Fruit fly (Drosophila melanogaster) whole organism, embryonic: ENCODE results near the gene CG44836.

ENCODE experiments used
- Atf-2 ChIP-seq: fragments of 200-800 bp; sonication (Bioruptor generic); optimal IDR thresholded peaks from 2 replicates; lab custom pipeline; 2016; ENCODE audit warnings: missing biosample characterization, missing genetic modification characterization
- Atf6 ChIP-seq: fragments of 200-800 bp; sonication (Bioruptor generic); IDR thresholded peaks from 2 replicates; pipeline ENCODE4 v1.3.6; 2022; ENCODE audit warnings: missing biosample characterization, missing genetic modification characterization
- B-H2 ChIP-seq: fragments of 200-800 bp; sonication (Bioruptor generic); optimal IDR thresholded peaks from 2 replicates; lab custom pipeline; 2018; ENCODE audit warnings: missing biosample characterization, mild to moderate bottlenecking, missing genetic modification characterization
- CG10543 ChIP-seq: fragments of 200-800 bp; sonication (Bioruptor generic); optimal IDR thresholded peaks from 3 replicates; lab custom pipeline; 2017; ENCODE audit warnings: missing biosample characterization, mild to moderate bottlenecking, missing genetic modification characterization, moderate library complexity
- CG10959 ChIP-seq: fragments of 200-800 bp; sonication (Bioruptor generic); IDR thresholded peaks from 2 replicates; pipeline ENCODE4 v1.3.6; 2022; ENCODE audit warnings: missing biosample characterization, missing genetic modification characterization
- CG11085 ChIP-seq: fragments of 200-800 bp; sonication (Bioruptor generic); IDR thresholded peaks from 2 replicates; pipeline ENCODE4 v1.3.6; 2022; ENCODE audit warnings: missing biosample characterization, missing genetic modification characterization
- CG12391 ChIP-seq: fragments of 200-800 bp; sonication (Bioruptor generic); optimal IDR thresholded peaks from 3 replicates; lab custom pipeline; 2018; ENCODE audit warnings: missing biosample characterization, mild to moderate bottlenecking, missing genetic modification characterization, moderate library complexity
- CG13624 ChIP-seq: fragments of 200-800 bp; sonication (Bioruptor generic); optimal IDR thresholded peaks from 2 replicates; lab custom pipeline; 2016; ENCODE audit warnings: missing biosample characterization, missing genetic modification characterization
- CG14965 ChIP-seq: fragments of 200-800 bp; sonication (Bioruptor generic); optimal IDR thresholded peaks from 2 replicates; lab custom pipeline; 2016; ENCODE audit warnings: missing biosample characterization, missing genetic modification characterization, borderline replicate concordance
- CG15073 ChIP-seq: fragments of 200-800 bp; sonication (Bioruptor generic); optimal IDR thresholded peaks from 2 replicates; lab custom pipeline; 2016; ENCODE audit warnings: missing biosample characterization, missing genetic modification characterization
- CG15479 ChIP-seq: fragments of 200-800 bp; sonication (Bioruptor generic); optimal IDR thresholded peaks from 3 replicates; lab custom pipeline; 2019; ENCODE audit warnings: missing biosample characterization, mild to moderate bottlenecking, missing genetic modification characterization, moderate library complexity
- CG17912 ChIP-seq: fragments of 200-800 bp; sonication (Bioruptor generic); optimal IDR thresholded peaks from 2 replicates; lab custom pipeline; 2018; ENCODE audit warnings: missing biosample characterization, mild to moderate bottlenecking, missing genetic modification characterization
- CG18262 ChIP-seq: fragments of 200-800 bp; optimal IDR thresholded peaks from 3 replicates; lab custom pipeline; 2019; ENCODE audit warnings: missing biosample characterization, mild to moderate bottlenecking, missing genetic modification characterization, moderate library complexity
- CG34376 ChIP-seq: fragments of 200-800 bp; sonication (Bioruptor generic); optimal IDR thresholded peaks from 2 replicates; lab custom pipeline; 2018; ENCODE audit warnings: missing biosample characterization, mild to moderate bottlenecking, missing genetic modification characterization
- CG4360 ChIP-seq: fragments of 200-800 bp; sonication (Bioruptor generic); IDR thresholded peaks from 2 replicates; pipeline ENCODE4 v1.3.6; 2022; ENCODE audit warnings: missing biosample characterization, missing genetic modification characterization
- CG4820 ChIP-seq: fragments of 200-800 bp; sonication (Bioruptor generic); optimal IDR thresholded peaks from 3 replicates; lab custom pipeline; 2016; ENCODE audit warnings: missing biosample characterization, missing genetic modification characterization
- CG6254 ChIP-seq: fragments of 200-800 bp; sonication (Bioruptor generic); optimal IDR thresholded peaks from 3 replicates; lab custom pipeline; 2017; ENCODE audit warnings: mild to moderate bottlenecking, missing biosample characterization, missing genetic modification reagents, missing genetic modification characterization
- CG7556 ChIP-seq: fragments of 200-800 bp; sonication (Bioruptor generic); optimal IDR thresholded peaks from 2 replicates; lab custom pipeline; 2017; ENCODE audit warnings: missing biosample characterization, mild to moderate bottlenecking, missing genetic modification characterization
- CG7839 ChIP-seq: fragments of 200-800 bp; sonication (Bioruptor generic); optimal IDR thresholded peaks from 3 replicates; lab custom pipeline; 2018; ENCODE audit warnings: missing biosample characterization, mild to moderate bottlenecking, missing genetic modification characterization, moderate library complexity
- CG8281 ChIP-seq: fragments of 200-800 bp; sonication (Bioruptor generic); optimal IDR thresholded peaks from 2 replicates; lab custom pipeline; 2018; ENCODE audit warnings: missing biosample characterization, mild to moderate bottlenecking, missing genetic modification characterization, moderate library complexity
- CHES-1-like ChIP-seq: fragments of 200-800 bp; sonication (Bioruptor generic); optimal IDR thresholded peaks from 2 replicates; lab custom pipeline; 2016; ENCODE audit warnings: missing biosample characterization, missing genetic modification characterization
- CrebB ChIP-seq: fragments of 200-800 bp; sonication (Bioruptor generic); optimal IDR thresholded peaks from 3 replicates; lab custom pipeline; 2018; ENCODE audit warnings: missing biosample characterization, mild to moderate bottlenecking, missing genetic modification characterization
- Deaf1 ChIP-seq: fragments of 200-800 bp; optimal IDR thresholded peaks from 3 replicates; lab custom pipeline; 2019; ENCODE audit warnings: missing biosample characterization, mild to moderate bottlenecking, missing genetic modification characterization, moderate library complexity
- HLH3B ChIP-seq: fragments of 200-800 bp; sonication (Bioruptor generic); IDR thresholded peaks from 2 replicates; pipeline ENCODE4 v1.3.6; 2022; ENCODE audit warnings: missing biosample characterization, missing genetic modification characterization
- Hr78 ChIP-seq, 2 experiments: fragments of 200-800 bp in 1 of 2; fragments of >200 bp in 1 of 2; sonication (Bioruptor generic) in 1 of 2; optimal IDR thresholded peaks; 2 replicates each; lab custom pipeline; 2017 to 2019; ENCODE audit warnings: missing biosample characterization in 2 of 2, missing genetic modification characterization in 2 of 2, mild to moderate bottlenecking in 1 of 2, moderate library complexity in 1 of 2
- MESR4 ChIP-seq: fragments of 200-800 bp; sonication (Bioruptor generic); optimal IDR thresholded peaks from 2 replicates; lab custom pipeline; 2018; ENCODE audit warnings: missing biosample characterization, mild to moderate bottlenecking, missing genetic modification characterization, moderate library complexity
- Neu2 ChIP-seq: fragments of 200-800 bp; sonication (Bioruptor generic); optimal IDR thresholded peaks from 3 replicates; lab custom pipeline; 2016; ENCODE audit warnings: missing biosample characterization, missing genetic modification characterization, borderline replicate concordance
- Scr ChIP-seq: fragments of 200-800 bp; sonication (Bioruptor generic); IDR thresholded peaks from 2 replicates; pipeline ENCODE4 v1.3.6; 2022; ENCODE audit warnings: missing biosample characterization, missing genetic modification characterization; ENCODE audit not compliant: partially characterized antibody
- Sin3A ChIP-seq: fragments of >200 bp; optimal IDR thresholded peaks from 2 replicates; lab custom pipeline; 2018
- Trl ChIP-seq, 3 experiments: fragments of >200 bp in 2 of 3; fragments of 200-800 bp in 1 of 3; sonication (Bioruptor generic) in 1 of 3; optimal IDR thresholded peaks; 2 replicates in 1 of 3; 3 replicates in 2 of 3; lab custom pipeline; 2016 to 2017; ENCODE audit warnings: missing biosample characterization in 1 of 3, missing genetic modification characterization in 1 of 3
- YL-1 ChIP-seq: fragments of 200-800 bp; sonication (Bioruptor generic); optimal IDR thresholded peaks from 3 replicates; lab custom pipeline; 2017; ENCODE audit warnings: missing biosample characterization, mild to moderate bottlenecking, missing genetic modification characterization
- bowl ChIP-seq: fragments of 200-800 bp; sonication (Bioruptor generic); IDR thresholded peaks from 2 replicates; pipeline ENCODE4 v1.3.6; 2022; ENCODE audit warnings: missing biosample characterization, missing genetic modification characterization
- bsh ChIP-seq, 2 experiments: fragments of 200-800 bp; sonication (Bioruptor generic); optimal IDR thresholded peaks; 2 replicates each; lab custom pipeline; 2017 to 2018; ENCODE audit warnings: mild to moderate bottlenecking in 2 of 2, missing biosample characterization in 2 of 2, missing genetic modification characterization in 2 of 2, moderate library complexity in 1 of 2
- cg ChIP-seq: fragments of 200-800 bp; sonication (Bioruptor generic); optimal IDR thresholded peaks from 3 replicates; lab custom pipeline; 2019; ENCODE audit warnings: missing biosample characterization, mild to moderate bottlenecking, missing genetic modification characterization, moderate library complexity
- exex ChIP-seq: fragments of 200-800 bp; sonication (Bioruptor generic); optimal IDR thresholded peaks from 4 replicates; lab custom pipeline; 2018; ENCODE audit warnings: missing biosample characterization, mild to moderate bottlenecking, missing genetic modification characterization, moderate library complexity
- grn ChIP-seq: fragments of 200-800 bp; sonication (Bioruptor generic); optimal IDR thresholded peaks from 3 replicates; lab custom pipeline; 2017; ENCODE audit warnings: missing biosample characterization, missing genetic modification characterization
- ham ChIP-seq: fragments of 200-800 bp; sonication (Bioruptor generic); IDR thresholded peaks from 2 replicates; pipeline ENCODE4 v1.3.6; 2022; ENCODE audit warnings: missing biosample characterization, missing genetic modification characterization
- lbe ChIP-seq: fragments of 200-800 bp; sonication (Bioruptor generic); optimal IDR thresholded peaks from 2 replicates; lab custom pipeline; 2016; ENCODE audit warnings: missing biosample characterization, mild to moderate bottlenecking, missing genetic modification characterization
- mirr ChIP-seq: fragments of 200-800 bp; sonication (Bioruptor generic); optimal IDR thresholded peaks from 3 replicates; lab custom pipeline; 2018; ENCODE audit warnings: missing biosample characterization, mild to moderate bottlenecking, missing genetic modification characterization
- nau ChIP-seq: fragments of 200-800 bp; sonication (Bioruptor generic); optimal IDR thresholded peaks from 3 replicates; lab custom pipeline; 2017; ENCODE audit warnings: missing biosample characterization, mild to moderate bottlenecking, missing genetic modification characterization, missing genetic modification reagents
- nerfin-1 ChIP-seq: fragments of 200-800 bp; sonication (Bioruptor generic); optimal IDR thresholded peaks from 3 replicates; lab custom pipeline; 2019; ENCODE audit warnings: missing biosample characterization, mild to moderate bottlenecking, missing genetic modification characterization, moderate library complexity
- nom ChIP-seq: fragments of 200-800 bp; sonication (Bioruptor generic); optimal IDR thresholded peaks from 2 replicates; lab custom pipeline; 2017; ENCODE audit warnings: missing biosample characterization, missing genetic modification characterization, mild to moderate bottlenecking, moderate library complexity, missing genetic modification reagents
- org-1 ChIP-seq: fragments of 200-800 bp; sonication (Bioruptor generic); optimal IDR thresholded peaks from 2 replicates; lab custom pipeline; 2017; ENCODE audit warnings: missing biosample characterization, missing genetic modification characterization
- pros ChIP-seq: fragments of 200-800 bp; sonication (Bioruptor generic); optimal IDR thresholded peaks from 3 replicates; lab custom pipeline; 2019; ENCODE audit warnings: missing biosample characterization, mild to moderate bottlenecking, missing genetic modification characterization, moderate library complexity
- sens ChIP-seq: fragments of 200-800 bp; sonication (Bioruptor generic); peaks from one replicate; lab custom pipeline; 2016; ENCODE audit warnings: missing biosample characterization, missing genetic modification characterization
- sna ChIP-seq: fragments of 200-800 bp; sonication (Bioruptor generic); IDR thresholded peaks from 2 replicates; pipeline ENCODE4 v1.3.6; 2022; ENCODE audit warnings: missing biosample characterization, missing genetic modification characterization; ENCODE audit not compliant: partially characterized antibody
- sug ChIP-seq: fragments of 200-800 bp; optimal IDR thresholded peaks from 2 replicates; lab custom pipeline; 2019; ENCODE audit warnings: missing biosample characterization, mild to moderate bottlenecking, missing genetic modification characterization, moderate library complexity
- zf30C ChIP-seq: fragments of 200-800 bp; sonication (Bioruptor generic); optimal IDR thresholded peaks from 3 replicates; lab custom pipeline; 2018; ENCODE audit warnings: missing biosample characterization, mild to moderate bottlenecking, missing genetic modification characterization

CG44836 gene

DNA sequence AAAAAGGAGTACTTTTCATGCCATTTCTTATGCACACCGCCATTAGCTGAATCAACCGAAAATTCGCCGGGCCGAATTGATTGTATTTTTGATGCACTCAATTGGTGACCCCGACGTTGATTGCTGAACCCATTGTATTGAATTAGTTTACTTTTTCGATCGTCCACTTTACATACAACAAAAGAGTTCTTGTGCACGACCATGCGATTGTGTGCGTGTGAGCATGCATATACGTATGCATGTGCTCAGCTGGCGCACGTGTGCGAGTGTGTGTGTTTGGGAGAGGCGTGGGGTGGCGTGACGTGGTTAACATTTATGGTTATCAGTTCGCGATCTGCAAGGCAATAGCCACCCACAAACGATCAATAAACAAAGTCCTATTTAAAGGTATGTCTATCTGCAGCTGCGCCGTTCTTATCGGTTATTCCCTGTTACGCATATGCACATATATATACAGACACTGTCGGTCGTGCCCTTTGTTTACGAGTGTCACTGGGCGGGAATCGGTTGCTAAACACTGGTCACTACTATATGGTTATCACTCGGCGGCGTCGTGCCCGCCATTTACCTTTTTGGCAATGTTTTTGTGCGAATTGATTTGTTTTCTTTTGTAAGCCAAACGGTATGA, 14.7 kb downstream of the CG44836 start (continued):
- TF ChIP-seq cg (GFP tag; lab: Kevin White, UChicago) (peak; percentile 97), nom (GFP tag; lab: Kevin White, UChicago) (peak; percentile 74), Deaf1 (no peak), CG15073 (GFP tag; lab: Kevin White, UChicago) (no peak), bsh (GFP tag; optimal IDR thresholded peaks at IDR 0.05; lab: Kevin White, UChicago) (peak in 1 of 2 experiments; percentile 39), pros (no peak), CG14965 (no peak), CG34376 (GFP tag; lab: Kevin White, UChicago) (peak; percentile 26), Atf6 (GFP tag; lab: Robert Waterston, UW) (0 out of 2 replicates have a peak, but pooled peaks have one; percentile 30), CG13624 (GFP tag; lab: Kevin White, UChicago) (no peak), sna (no peak), CHES-1-like (GFP tag; lab: Kevin White, UChicago) (no peak), HLH3B (GFP tag; lab: Robert Waterston, UW) (no peak), CG4820 (GFP tag; lab: Kevin White, UChicago) (no peak), CrebB (tag; lab: Kevin White, UChicago) (peak; percentile 16), nerfin-1 (tag; lab: Kevin White, UChicago) (peak; percentile 17), CG18262 (tag; lab: Kevin White, UChicago) (no peak), CG15479 (GFP tag; lab: Kevin White, UChicago) (peak; percentile 64), B-H2 (GFP tag; lab: Kevin White, UChicago) (peak; percentile 18), MESR4 (GFP tag; lab: Kevin White, UChicago) (peak; percentile 63), YL-1 (GFP tag; lab: Kevin White, UChicago) (peak; percentile 63), CG4360 (GFP tag; lab: Robert Waterston, UW) (0 out of 2 replicates have a peak, but pooled peaks have one; percentile 19), lbe (GFP tag; lab: Kevin White, UChicago) (peak; percentile 23), CG12391 (tag; lab: Kevin White, UChicago) (no peak), CG7839 (tag; lab: Kevin White, UChicago) (no peak), Sin3A (lab: Kevin White, UChicago) (peak; percentile 3), sug (peak; percentile 67), CG6254 (peak; percentile 5), CG10543 (GFP tag; lab: Kevin White, UChicago) (no peak), CG7556 (GFP tag; lab: Kevin White, UChicago) (no peak), zf30C (GFP tag; lab: Kevin White, UChicago) (no peak), CG8281 (tag; lab: Kevin White, UChicago) (no peak), CG17912 (no peak), nau (GFP tag; lab: Kevin White, UChicago) (no peak), CG10959 (GFP tag; lab: Robert Waterston, UW) (no peak), ham (GFP tag; lab: Robert Waterston, UW) (no peak), exex (tag; lab: Kevin White, UChicago) (peak; percentile 5), Trl (optimal IDR thresholded peaks at IDR 0.05; lab: Kevin White, UChicago) (peak in 1 of 2 experiments; percentile 2), Trl (GFP tag; optimal IDR thresholded peaks at IDR 0.05; lab: Kevin White, UChicago) (no peak), Hr78 (GFP tag; optimal IDR thresholded peaks at IDR 0.05; lab: Kevin White, UChicago) (peak in 1 of 2 experiments; percentile 86), Neu2 (no peak), mirr (GFP tag; lab: Kevin White, UChicago) (peak; percentile 37), grn (GFP tag; lab: Kevin White, UChicago) (peak; percentile 87), sens (GFP tag; lab: Kevin White, UChicago) (peak; percentile 43), bowl (GFP tag; lab: Robert Waterston, UW) (no peak), Atf-2 (no peak), CG11085 (GFP tag; lab: Robert Waterston, UW) (no peak), org-1 (GFP tag; lab: Kevin White, UChicago) (no peak), Scr (GFP tag; lab: Robert Waterston, UW) (0 out of 2 replicates have a peak, but pooled peaks have one; percentile 21)
